Fruit fly (Drosophila melanogaster) whole organism, embryonic: ENCODE results near the gene CG31436.

ENCODE experiments used
- CG10267 ChIP-seq: fragments of 200-800 bp; sonication (Bioruptor generic); optimal IDR thresholded peaks from 2 replicates; lab custom pipeline; 2018; ENCODE audit warnings: missing biosample characterization, mild to moderate bottlenecking, missing genetic modification characterization, moderate library complexity
- CG10959 ChIP-seq: fragments of 200-800 bp; sonication (Bioruptor generic); IDR thresholded peaks from 2 replicates; pipeline ENCODE4 v1.3.6; 2022; ENCODE audit warnings: missing biosample characterization, missing genetic modification characterization
- CG12942 ChIP-seq: fragments of 200-800 bp; sonication (Bioruptor generic); optimal IDR thresholded peaks from 3 replicates; lab custom pipeline; 2016; ENCODE audit warnings: missing biosample characterization, missing genetic modification characterization
- CG1529 ChIP-seq: fragments of 200-800 bp; sonication (Bioruptor generic); optimal IDR thresholded peaks from 3 replicates; lab custom pipeline; 2018; ENCODE audit warnings: missing biosample characterization, missing genetic modification characterization
- CG17328 ChIP-seq: fragments of 200-800 bp; sonication (Bioruptor generic); IDR thresholded peaks from 2 replicates; pipeline ENCODE4 v1.3.6; 2022; ENCODE audit warnings: missing biosample characterization, missing genetic modification characterization
- CG17568 ChIP-seq: fragments of 200-800 bp; sonication (Bioruptor generic); optimal IDR thresholded peaks from 2 replicates; lab custom pipeline; 2018; ENCODE audit warnings: missing biosample characterization, mild to moderate bottlenecking, missing genetic modification characterization, moderate library complexity
- CG17802 ChIP-seq: fragments of 200-800 bp; sonication (Bioruptor generic); optimal IDR thresholded peaks from 2 replicates; lab custom pipeline; 2018; ENCODE audit warnings: missing biosample characterization, mild to moderate bottlenecking, missing genetic modification characterization, moderate library complexity
- CG18476 ChIP-seq: fragments of 200-800 bp; sonication (Bioruptor generic); optimal IDR thresholded peaks from 2 replicates; lab custom pipeline; 2016; ENCODE audit warnings: missing biosample characterization, mild to moderate bottlenecking, missing genetic modification characterization
- CG18619 ChIP-seq: fragments of 200-800 bp; sonication (Bioruptor generic); optimal IDR thresholded peaks from 3 replicates; lab custom pipeline; 2017; ENCODE audit warnings: missing biosample characterization, mild to moderate bottlenecking, missing genetic modification characterization
- CG2875 ChIP-seq: fragments of 200-800 bp; sonication (Bioruptor generic); optimal IDR thresholded peaks from 2 replicates; lab custom pipeline; 2017; ENCODE audit warnings: missing biosample characterization, mild to moderate bottlenecking, missing genetic modification characterization, missing genetic modification reagents
- CG30403 ChIP-seq: fragments of 200-800 bp; sonication (Bioruptor generic); optimal IDR thresholded peaks from 3 replicates; lab custom pipeline; 2016; ENCODE audit warnings: missing biosample characterization, missing genetic modification characterization
- CG4820 ChIP-seq: fragments of 200-800 bp; sonication (Bioruptor generic); optimal IDR thresholded peaks from 3 replicates; lab custom pipeline; 2016; ENCODE audit warnings: missing biosample characterization, missing genetic modification characterization
- CG4854 ChIP-seq: fragments of 200-800 bp; sonication (Bioruptor generic); optimal IDR thresholded peaks from 2 replicates; lab custom pipeline; 2016; ENCODE audit warnings: missing biosample characterization, missing genetic modification characterization, inconsistent platforms
- CG8944 ChIP-seq: fragments of 200-800 bp; sonication (Bioruptor generic); optimal IDR thresholded peaks from 3 replicates; lab custom pipeline; 2016; ENCODE audit warnings: missing biosample characterization, missing genetic modification characterization
- CG9609 ChIP-seq: fragments of 200-800 bp; sonication (Bioruptor generic); optimal IDR thresholded peaks from 3 replicates; lab custom pipeline; 2016; ENCODE audit warnings: missing biosample characterization, missing genetic modification characterization
- CG9817 ChIP-seq: fragments of 200-800 bp; sonication (Bioruptor generic); optimal IDR thresholded peaks from 2 replicates; lab custom pipeline; 2018; ENCODE audit warnings: missing biosample characterization, mild to moderate bottlenecking, missing genetic modification characterization, moderate library complexity
- CHES-1-like ChIP-seq: fragments of 200-800 bp; sonication (Bioruptor generic); optimal IDR thresholded peaks from 2 replicates; lab custom pipeline; 2016; ENCODE audit warnings: missing biosample characterization, missing genetic modification characterization
- Camta ChIP-seq: fragments of 200-800 bp; sonication (Bioruptor generic); optimal IDR thresholded peaks from 2 replicates; lab custom pipeline; 2016; ENCODE audit warnings: missing biosample characterization, missing genetic modification characterization
- Chrac-16 ChIP-seq: fragments of 200-800 bp; sonication (Bioruptor generic); optimal IDR thresholded peaks from 3 replicates; lab custom pipeline; 2016; ENCODE audit warnings: missing biosample characterization, missing genetic modification characterization
- Dek ChIP-seq: fragments of 200-800 bp; sonication (Bioruptor generic); optimal IDR thresholded peaks from 3 replicates; lab custom pipeline; 2019; ENCODE audit warnings: missing biosample characterization, mild to moderate bottlenecking, missing genetic modification characterization, moderate library complexity
- Dfd ChIP-seq, 2 experiments: fragments of >200 bp; optimal IDR thresholded peaks; 2 replicates each; lab custom pipeline; 2017; ENCODE audit warnings: missing biosample characterization in 2 of 2, missing genetic modification characterization in 2 of 2
- Dip3 ChIP-seq: fragments of 200-800 bp; sonication (Bioruptor generic); optimal IDR thresholded peaks from 3 replicates; lab custom pipeline; 2016; ENCODE audit warnings: missing biosample characterization, missing genetic modification characterization
- Dll ChIP-seq: fragments of 200-800 bp; sonication (Bioruptor generic); IDR thresholded peaks from 4 replicates; pipeline ENCODE4 v1.3.6; 2022; ENCODE audit warnings: missing biosample characterization, missing genetic modification characterization; ENCODE audit not compliant: partially characterized antibody
- E2f1 ChIP-seq: fragments of 200-800 bp; sonication (Bioruptor generic); IDR thresholded peaks from 2 replicates; pipeline ENCODE4 v1.3.6; 2022; ENCODE audit warnings: missing biosample characterization, missing genetic modification characterization
- Ets65A ChIP-seq: fragments of 200-800 bp; sonication (Bioruptor generic); peaks from one replicate; lab custom pipeline; 2016; ENCODE audit warnings: missing biosample characterization, missing genetic modification characterization
- HLH54F ChIP-seq: fragments of 200-800 bp; sonication (Bioruptor generic); optimal IDR thresholded peaks from 3 replicates; lab custom pipeline; 2016; ENCODE audit warnings: missing biosample characterization, missing genetic modification characterization
- HmgZ ChIP-seq: fragments of 200-800 bp; sonication (Bioruptor generic); optimal IDR thresholded peaks from 2 replicates; lab custom pipeline; 2018; ENCODE audit warnings: missing biosample characterization, mild to moderate bottlenecking, missing genetic modification characterization
- Mrtf ChIP-seq: fragments of 200-800 bp; sonication (Bioruptor generic); IDR thresholded peaks from 3 replicates; pipeline ENCODE4 v1.3.6; 2022; ENCODE audit warnings: missing biosample characterization, missing genetic modification characterization
- Nf-YC ChIP-seq: fragments of 200-800 bp; optimal IDR thresholded peaks from 3 replicates; lab custom pipeline; 2019; ENCODE audit warnings: missing biosample characterization, mild to moderate bottlenecking, missing genetic modification characterization, moderate library complexity
- Rfx ChIP-seq: fragments of 200-800 bp; sonication (Bioruptor generic); IDR thresholded peaks from 2 replicates; pipeline ENCODE4 v1.3.6; 2022; ENCODE audit warnings: missing biosample characterization, missing genetic modification characterization
- Ssrp ChIP-seq: fragments of 200-800 bp; sonication (Bioruptor generic); optimal IDR thresholded peaks from 2 replicates; lab custom pipeline; 2018; ENCODE audit warnings: missing biosample characterization, mild to moderate bottlenecking, missing genetic modification characterization, moderate library complexity
- az2 ChIP-seq: fragments of 200-800 bp; sonication (Bioruptor generic); optimal IDR thresholded peaks from 3 replicates; lab custom pipeline; 2016; ENCODE audit warnings: missing biosample characterization, missing genetic modification characterization
- btn ChIP-seq: fragments of 200-800 bp; sonication (Bioruptor generic); optimal IDR thresholded peaks from 2 replicates; lab custom pipeline; 2016; ENCODE audit warnings: missing biosample characterization, missing genetic modification characterization
- chm ChIP-seq: fragments of 200-800 bp; sonication (Bioruptor generic); IDR thresholded peaks from 2 replicates; pipeline ENCODE4 v1.3.6; 2022; ENCODE audit warnings: missing biosample characterization, missing genetic modification characterization
- ci ChIP-seq: fragments of 200-800 bp; sonication (Bioruptor generic); IDR thresholded peaks from 3 replicates; pipeline ENCODE4 v1.3.6; 2022; ENCODE audit warnings: missing biosample characterization, missing genetic modification characterization
- dysf ChIP-seq: fragments of 200-800 bp; sonication (Bioruptor generic); IDR thresholded peaks from 3 replicates; pipeline ENCODE4 v1.3.6; 2022; ENCODE audit warnings: missing biosample characterization, missing genetic modification characterization
- exex ChIP-seq: fragments of 200-800 bp; sonication (Bioruptor generic); optimal IDR thresholded peaks from 4 replicates; lab custom pipeline; 2018; ENCODE audit warnings: missing biosample characterization, mild to moderate bottlenecking, missing genetic modification characterization, moderate library complexity
- hkb ChIP-seq, 2 experiments: fragments of 200-800 bp in 1 of 2; fragments of >200 bp in 1 of 2; sonication (Bioruptor generic) in 1 of 2; IDR thresholded peaks in 1 of 2; optimal IDR thresholded peaks in 1 of 2; 2 replicates each; pipeline versions ENCODE4 v1.3.6 to Lab custom; 2017 to 2022; ENCODE audit warnings: missing biosample characterization in 1 of 2, missing genetic modification characterization in 1 of 2
- jing ChIP-seq: fragments of 200-800 bp; sonication (Bioruptor generic); optimal IDR thresholded peaks from 2 replicates; lab custom pipeline; 2018; ENCODE audit warnings: missing biosample characterization, mild to moderate bottlenecking, missing genetic modification characterization
- kni ChIP-seq: fragments of 200-800 bp; sonication (Bioruptor generic); optimal IDR thresholded peaks from 3 replicates; lab custom pipeline; 2017; ENCODE audit warnings: mild to moderate bottlenecking, missing biosample characterization, missing genetic modification reagents, missing genetic modification characterization
- lab ChIP-seq: fragments of 200-800 bp; sonication (Bioruptor generic); optimal IDR thresholded peaks from 3 replicates; lab custom pipeline; 2017; ENCODE audit warnings: missing biosample characterization, missing genetic modification characterization, mild to moderate bottlenecking, moderate library complexity, missing genetic modification reagents
- nerfin-2 ChIP-seq: fragments of 200-800 bp; sonication (Bioruptor generic); IDR thresholded peaks from 2 replicates; pipeline ENCODE4 v1.3.6; 2022; ENCODE audit warnings: missing biosample characterization, missing genetic modification characterization; ENCODE audit not compliant: partially characterized antibody
- nom ChIP-seq: fragments of 200-800 bp; sonication (Bioruptor generic); optimal IDR thresholded peaks from 2 replicates; lab custom pipeline; 2017; ENCODE audit warnings: missing biosample characterization, missing genetic modification characterization, mild to moderate bottlenecking, moderate library complexity, missing genetic modification reagents
- run ChIP-seq: fragments of 200-800 bp; sonication (Bioruptor generic); optimal IDR thresholded peaks from 3 replicates; lab custom pipeline; 2018; ENCODE audit warnings: missing biosample characterization, mild to moderate bottlenecking, missing genetic modification characterization
- salm ChIP-seq: fragments of 200-800 bp; sonication (Bioruptor generic); optimal IDR thresholded peaks from 2 replicates; lab custom pipeline; 2018; ENCODE audit warnings: missing biosample characterization, mild to moderate bottlenecking, missing genetic modification characterization
- stwl ChIP-seq: fragments of 200-800 bp; sonication (Bioruptor generic); optimal IDR thresholded peaks from 3 replicates; lab custom pipeline; 2018; ENCODE audit warnings: missing biosample characterization, mild to moderate bottlenecking, missing genetic modification characterization, moderate library complexity
- tup ChIP-seq: fragments of 200-800 bp; sonication (Bioruptor generic); optimal IDR thresholded peaks from 2 replicates; lab custom pipeline; 2016; ENCODE audit warnings: missing biosample characterization, mild to moderate bottlenecking, missing genetic modification characterization, moderate library complexity
- unpg ChIP-seq: fragments of 200-800 bp; sonication (Bioruptor generic); optimal IDR thresholded peaks from 3 replicates; lab custom pipeline; 2018; ENCODE audit warnings: missing biosample characterization, mild to moderate bottlenecking, missing genetic modification characterization, moderate library complexity
- wdn ChIP-seq: fragments of 200-800 bp; sonication (Bioruptor generic); IDR thresholded peaks from 2 replicates; pipeline ENCODE4 v1.3.6; 2022; ENCODE audit warnings: missing biosample characterization, missing genetic modification characterization

The CG31436 gene

dm6 chr3R:25258628-25259240 is 45.2 kb upstream of the CG31436 start, which contains the start of gene CG11857 (continued):
- peak; percentile 88 for TF ChIP-seq kni (GFP tag; lab: Kevin White, UChicago)
- TF ChIP-seq run (tag; lab: Kevin White, UChicago), result peak; percentile 80
- TF ChIP-seq HLH54F (GFP tag; lab: Kevin White, UChicago), result peak; percentile 98
- TF ChIP-seq chm (GFP tag; lab: Robert Waterston, UW), result peak; percentile 98
- TF ChIP-seq ci (GFP tag; lab: Robert Waterston, UW), result peak; percentile 99
- TF ChIP-seq CG4854 (GFP tag; lab: Kevin White, UChicago), result peak; percentile 96
- TF ChIP-seq hkb (optimal IDR thresholded peaks at IDR 0.05; lab: Kevin White, UChicago), result no peak
- peak; percentile 98 for TF ChIP-seq hkb (GFP tag; IDR thresholded peaks at IDR 0.05; lab: Robert Waterston, UW)
- TF ChIP-seq Ets65A (GFP tag; lab: Kevin White, UChicago), result peak; percentile 100
- TF ChIP-seq CG17802 (tag; lab: Kevin White, UChicago), result peak; percentile 88
- TF ChIP-seq CG9609 (GFP tag; lab: Kevin White, UChicago), result peak; percentile 98
- peak; percentile 99 for TF ChIP-seq E2f1 (GFP tag; lab: Robert Waterston, UW)
- TF ChIP-seq nerfin-2 (GFP tag; lab: Robert Waterston, UW), result peak; percentile 99
- peak; percentile 97 for TF ChIP-seq CHES-1-like (GFP tag; lab: Kevin White, UChicago)
- TF ChIP-seq CG1529 (GFP tag; lab: Kevin White, UChicago), result peak; percentile 94
- peak; percentile 98 for TF ChIP-seq Dek (tag; lab: Kevin White, UChicago)
- TF ChIP-seq tup (GFP tag; lab: Kevin White, UChicago), result peak; percentile 94
- TF ChIP-seq CG2875 (GFP tag; lab: Kevin White, UChicago), result peak; percentile 90
- peak; percentile 97 for TF ChIP-seq wdn
- peak; percentile 99 for TF ChIP-seq Ssrp (tag; lab: Kevin White, UChicago)
- TF ChIP-seq Camta, result peak; percentile 98
- peak; percentile 88 for TF ChIP-seq salm (tag; lab: Kevin White, UChicago)
- peak; percentile 99 for TF ChIP-seq az2 (GFP tag; lab: Kevin White, UChicago)
- peak; percentile 98 for TF ChIP-seq lab (GFP tag; lab: Kevin White, UChicago)
- TF ChIP-seq Mrtf, result peak; percentile 99
- peak; percentile 86 for TF ChIP-seq btn (GFP tag; lab: Kevin White, UChicago)
- peak; percentile 99 for TF ChIP-seq Rfx (GFP tag; lab: Robert Waterston, UW)
- TF ChIP-seq Dll (GFP tag; lab: Robert Waterston, UW), result peak; percentile 100
- TF ChIP-seq CG10959 (GFP tag; lab: Robert Waterston, UW), result peak; percentile 99
- TF ChIP-seq Dfd (GFP tag; optimal IDR thresholded peaks at IDR 0.05; lab: Kevin White, UChicago), result peak in 1 of 2 experiments; percentile 82
- peak; percentile 80 for TF ChIP-seq nom (GFP tag; lab: Kevin White, UChicago)
- TF ChIP-seq CG18619, result peak; percentile 97
- peak; percentile 97 for TF ChIP-seq CG18476 (GFP tag; lab: Kevin White, UChicago)
- TF ChIP-seq CG10267, result peak; percentile 94
- peak; percentile 99 for TF ChIP-seq CG9817
- TF ChIP-seq exex (tag; lab: Kevin White, UChicago), result peak; percentile 89
- TF ChIP-seq Chrac-16, result peak; percentile 99
- peak; percentile 99 for TF ChIP-seq CG17328 (GFP tag; lab: Robert Waterston, UW)
- peak; percentile 99 for TF ChIP-seq HmgZ (tag; lab: Kevin White, UChicago)
- TF ChIP-seq jing, result peak; percentile 94
- TF ChIP-seq CG4820, result peak; percentile 97
- no peak for TF ChIP-seq CG17568 (GFP tag; lab: Kevin White, UChicago)
- TF ChIP-seq Nf-YC (tag; lab: Kevin White, UChicago), result peak; percentile 87
- TF ChIP-seq CG12942 (GFP tag; lab: Kevin White, UChicago), result peak; percentile 98
- TF ChIP-seq dysf (GFP tag; lab: Robert Waterston, UW), result peak; percentile 99
- peak; percentile 91 for TF ChIP-seq stwl
- peak; percentile 99 for TF ChIP-seq CG30403
- peak; percentile 97 for TF ChIP-seq CG8944
- TF ChIP-seq Dip3 (GFP tag; lab: Kevin White, UChicago), result peak; percentile 97
- peak; percentile 98 for TF ChIP-seq unpg (GFP tag; lab: Kevin White, UChicago)
